Fruit fly (Drosophila melanogaster): Measurements from ENCODE around the gene CG14074.

Gene CG14074

DNA sequence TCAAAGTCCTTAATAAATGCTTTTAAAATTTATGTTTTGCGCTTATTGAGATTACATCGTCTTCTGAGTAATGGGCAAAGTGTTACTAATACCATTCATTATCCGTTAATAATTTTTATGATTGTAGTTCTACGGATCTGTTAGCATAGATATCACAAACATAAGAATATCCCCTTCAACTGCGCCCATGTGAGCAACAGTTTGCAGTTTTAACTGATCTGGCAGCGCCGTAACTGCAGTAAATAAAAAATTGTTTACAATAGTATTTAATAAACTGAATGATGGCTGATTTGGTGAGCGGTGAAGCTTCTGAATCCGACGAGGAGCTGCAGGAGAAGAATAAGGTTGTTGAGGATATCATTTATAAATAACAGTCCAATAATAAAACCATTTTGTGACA, 4.0 kb downstream of the CG14074 start, which contains the start of gene Blos3 (continued):
- no peak for TF ChIP-seq CG8388 (GFP tag; optimal IDR thresholded peaks at IDR 0.05)
- TF ChIP-seq dimm (GFP tag; IDR thresholded peaks at IDR 0.05): no peak
- peak; percentile 37 for TF ChIP-seq HHEX (GFP tag; optimal IDR thresholded peaks at IDR 0.05)
- TF ChIP-seq emc (GFP tag; optimal IDR thresholded peaks at IDR 0.05): peak; percentile 26
- no peak for TF ChIP-seq CG32772 (GFP tag; IDR thresholded peaks at IDR 0.05)
- TF ChIP-seq Mrtf (GFP tag; IDR thresholded peaks at IDR 0.05): no peak
- no peak for TF ChIP-seq seq (GFP tag; IDR thresholded peaks at IDR 0.05)
- peak; percentile 6 for TF ChIP-seq NC2α (GFP tag; optimal IDR thresholded peaks at IDR 0.05)
- TF ChIP-seq Vsx1 (GFP tag; optimal IDR thresholded peaks at IDR 0.05): no peak
- TF ChIP-seq CG8924 (tag; optimal IDR thresholded peaks at IDR 0.05): peak; percentile 58
- no peak for TF ChIP-seq Mad (GFP tag; optimal IDR thresholded peaks at IDR 0.05)
- TF ChIP-seq CG7963 (GFP tag; IDR thresholded peaks at IDR 0.05; ENCODE audit: partially characterized antibody): no peak
- no peak for TF ChIP-seq sqz (GFP tag; optimal IDR thresholded peaks at IDR 0.05)
- TF ChIP-seq h (optimal IDR thresholded peaks at IDR 0.05): no peak
- TF ChIP-seq nmo (GFP tag; optimal IDR thresholded peaks at IDR 0.05): peak; percentile 11
- peak; percentile 52 for TF ChIP-seq CG9817 (tag; optimal IDR thresholded peaks at IDR 0.05)
- TF ChIP-seq croc (GFP tag; conservative IDR thresholded peaks at IDR 0.05): no peak
- TF ChIP-seq D (optimal IDR thresholded peaks at IDR 0.05): no peak
- no peak for TF ChIP-seq D (GFP tag; optimal IDR thresholded peaks at IDR 0.05)
- no peak for TF ChIP-seq ems (GFP tag; optimal IDR thresholded peaks at IDR 0.05)
- peak; percentile 62 for TF ChIP-seq CG13624 (GFP tag; optimal IDR thresholded peaks at IDR 0.05)
- TF ChIP-seq CG14667 (GFP tag; IDR thresholded peaks at IDR 0.05): peak; percentile 4; the same call in 1 of the 2 replicates
- TF ChIP-seq stwl (tag; optimal IDR thresholded peaks at IDR 0.05): peak; percentile 72
- peak; percentile 41 for TF ChIP-seq Atf6 (GFP tag; IDR thresholded peaks at IDR 0.05)
- no peak for TF ChIP-seq CG6683 (GFP tag; optimal IDR thresholded peaks at IDR 0.05)
- peak; percentile 52 for TF ChIP-seq chn (GFP tag; optimal IDR thresholded peaks at IDR 0.05)
- TF ChIP-seq Meics (GFP tag; optimal IDR thresholded peaks at IDR 0.05): peak; percentile 60
- TF ChIP-seq ttk (GFP tag; IDR thresholded peaks at IDR 0.05): peak; percentile 25; the same call in 1 of the 2 replicates
- TF ChIP-seq CG6272 (GFP tag; IDR thresholded peaks at IDR 0.05): no peak
- peak in 1 of 3 experiments; percentile 26 for TF ChIP-seq lola (GFP tag; optimal IDR thresholded peaks at IDR 0.05)
- TF ChIP-seq klu (GFP tag; IDR thresholded peaks at IDR 0.05): no peak
- no peak for TF ChIP-seq CG17568 (GFP tag; optimal IDR thresholded peaks at IDR 0.05)
- peak in 1 of 2 experiments; percentile 49 for TF ChIP-seq Pdp1 (GFP tag; optimal IDR thresholded peaks at IDR 0.05)
- peak; percentile 53 for TF ChIP-seq phol (tag; optimal IDR thresholded peaks at IDR 0.05)
- no peak for TF ChIP-seq fru (optimal IDR thresholded peaks at IDR 0.05)
- 0 out of 2 replicates have a peak, but pooled peaks have one; percentile 7 for TF ChIP-seq ap (GFP tag; IDR thresholded peaks at IDR 0.05)
- peak; percentile 11 for TF ChIP-seq MTF-1 (GFP tag; optimal IDR thresholded peaks at IDR 0.05; ENCODE audit: borderline replicate concordance)
- no peak for TF ChIP-seq CG14965 (GFP tag; optimal IDR thresholded peaks at IDR 0.05; ENCODE audit: borderline replicate concordance)
- TF ChIP-seq CG4360 (GFP tag; IDR thresholded peaks at IDR 0.05): no peak
- peak; percentile 60 for TF ChIP-seq pnt (GFP tag; optimal IDR thresholded peaks at IDR 0.05)
- no peak for TF ChIP-seq Lhr (GFP tag; optimal IDR thresholded peaks at IDR 0.05)
- no peak for TF ChIP-seq BtbVII (GFP tag; optimal IDR thresholded peaks at IDR 0.05)
- TF ChIP-seq ssp (GFP tag; IDR thresholded peaks at IDR 0.05): no peak
- no peak for TF ChIP-seq Sin3A (optimal IDR thresholded peaks at IDR 0.05)
- no peak for TF ChIP-seq so (GFP tag; IDR thresholded peaks at IDR 0.05)
- no peak for TF ChIP-seq ac (GFP tag; optimal IDR thresholded peaks at IDR 0.05)
- peak; percentile 22 for TF ChIP-seq CG17802 (tag; optimal IDR thresholded peaks at IDR 0.05)
- peak; percentile 3 for TF ChIP-seq CG17385 (GFP tag; optimal IDR thresholded peaks at IDR 0.05)
- no peak for TF ChIP-seq Nf-YB (GFP tag; optimal IDR thresholded peaks at IDR 0.05)
- peak; percentile 65 for TF ChIP-seq Side (GFP tag; optimal IDR thresholded peaks at IDR 0.05)
- TF ChIP-seq tx (GFP tag; optimal IDR thresholded peaks at IDR 0.05): peak; percentile 16
- 0 out of 2 replicates have a peak, but pooled peaks have one; percentile 6 for TF ChIP-seq CG3847 (GFP tag; IDR thresholded peaks at IDR 0.05)
